Worm (Caenorhabditis elegans) whole organism, L3 larva: Measurements from ENCODE around the gene phg-1.

ENCODE experiments used
- ZK546.5 ChIP-seq: sonication (generic microtip); optimal IDR thresholded peaks from 2 replicates; lab custom pipeline; 2017; ENCODE audit warnings: missing biosample characterization, missing genetic modification characterization
- aly-2 ChIP-seq: fragments of 150-350 bp; optimal IDR thresholded peaks from 2 replicates; lab custom pipeline; 2014; ENCODE audit warnings: missing biosample characterization, missing genetic modification characterization
- ama-1 ChIP-seq: fragments of 150-350 bp; optimal IDR thresholded peaks from 2 replicates; lab custom pipeline; 2018
- fkh-2 ChIP-seq: fragments of 150-350 bp; optimal IDR thresholded peaks from 2 replicates; lab custom pipeline; 2014; ENCODE audit warnings: missing biosample characterization, missing genetic modification reagents, missing genetic modification characterization
- fos-1 ChIP-seq: fragments of 150-350 bp; optimal IDR thresholded peaks from 2 replicates; lab custom pipeline; 2014; ENCODE audit warnings: missing biosample characterization, missing genetic modification characterization
- nhr-77 ChIP-seq: fragments of 150-350 bp; optimal IDR thresholded peaks from 2 replicates; lab custom pipeline; 2014; ENCODE audit warnings: missing biosample characterization, missing genetic modification characterization
- pqm-1 ChIP-seq: fragments of 150-350 bp; optimal IDR thresholded peaks from 2 replicates; lab custom pipeline; 2017; ENCODE audit warnings: missing biosample characterization, missing genetic modification characterization, inconsistent platforms

- TF ChIP-seq ZK546.5, result no peak
- no peak for TF ChIP-seq fkh-2
- TF ChIP-seq fos-1 (tag; lab: Kevin White, UChicago), result no peak
- no peak for TF ChIP-seq ama-1 (lab: Kevin White, UChicago)
- TF ChIP-seq nhr-77, result no peak
- no peak for TF ChIP-seq aly-2 (tag; lab: Kevin White, UChicago)
- no peak for TF ChIP-seq pqm-1 (tag; lab: Kevin White, UChicago)
Measured at ce11 chrII:10170837-10171318, 33.4 kb downstream of the phg-1 start, which contains the start of gene gpd-4.
